Fruit fly (Drosophila melanogaster): ENCODE results near the gene Tm2.
A peak's percentile ranks its signal among the peaks of the same experiment; 100 is the strongest.

Gene Tm2

DNA sequence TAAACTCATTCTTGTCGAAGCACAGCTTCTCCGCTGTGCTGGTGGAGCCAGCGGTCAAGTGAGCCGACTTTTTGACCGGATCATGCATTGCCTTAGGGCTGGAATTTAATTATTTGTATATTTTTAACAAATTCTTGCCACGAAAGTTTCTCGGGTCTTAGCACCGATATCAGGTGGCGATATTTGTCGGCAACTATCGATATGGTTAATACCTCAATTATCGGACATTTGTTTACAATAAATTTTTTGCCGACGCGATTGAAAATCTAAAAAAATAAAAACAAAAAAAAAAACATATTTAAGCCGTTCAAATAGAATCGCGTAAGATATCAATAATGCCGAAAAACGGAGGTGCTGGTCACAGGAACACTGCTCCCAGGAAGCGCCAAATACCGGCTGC lies 51.5 kb downstream of the Tm2 start, which contains the start of the genes Cog2 and Trax (continued):
- TF ChIP-seq Mes4 (GFP tag; optimal IDR thresholded peaks at IDR 0.05): no peak
- TF ChIP-seq phol (tag; optimal IDR thresholded peaks at IDR 0.05): peak; percentile 6
- TF ChIP-seq al (GFP tag; IDR thresholded peaks at IDR 0.05): no peak
- TF ChIP-seq CG34422 (GFP tag; IDR thresholded peaks at IDR 0.05): 0 out of 3 replicates have a peak, but pooled peaks have one; percentile 9
- TF ChIP-seq amos (GFP tag; IDR thresholded peaks at IDR 0.05; ENCODE audit: partially characterized antibody): peak; percentile 82
- no peak for TF ChIP-seq CG7839 (tag; optimal IDR thresholded peaks at IDR 0.05)
- peak; percentile 95 for TF ChIP-seq unc-4 (GFP tag; IDR thresholded peaks at IDR 0.05; ENCODE audit: partially characterized antibody)
- TF ChIP-seq CG9797 (GFP tag; optimal IDR thresholded peaks at IDR 0.05): peak; percentile 5
- peak; percentile 41 for TF ChIP-seq YL-1 (GFP tag; optimal IDR thresholded peaks at IDR 0.05)
- peak; percentile 94 for TF ChIP-seq CG34224 (GFP tag; IDR thresholded peaks at IDR 0.05; ENCODE audit: partially characterized antibody)
- TF ChIP-seq Scr (GFP tag; IDR thresholded peaks at IDR 0.05; ENCODE audit: partially characterized antibody): peak; percentile 92
- TF ChIP-seq Opbp (GFP tag; IDR thresholded peaks at IDR 0.05; ENCODE audit: partially characterized antibody): peak; percentile 85; the same call in 2 of the 3 replicates
- peak; percentile 76 for TF ChIP-seq Dref (GFP tag; IDR thresholded peaks at IDR 0.05)
- TF ChIP-seq hb (GFP tag; IDR thresholded peaks at IDR 0.05; ENCODE audit: partially characterized antibody): peak; percentile 75
- TF ChIP-seq Bgb (GFP tag; IDR thresholded peaks at IDR 0.05; ENCODE audit: partially characterized antibody): peak; percentile 87
- peak; percentile 83 for TF ChIP-seq hbn (GFP tag; IDR thresholded peaks at IDR 0.05; ENCODE audit: partially characterized antibody)
- TF ChIP-seq Ada2b (GFP tag; IDR thresholded peaks at IDR 0.05): no peak
- TF ChIP-seq CG14860 (GFP tag; IDR thresholded peaks at IDR 0.05; ENCODE audit: partially characterized antibody): peak; percentile 72
- peak; percentile 53; the same call in 1 of the 2 replicates for TF ChIP-seq nerfin-2 (GFP tag; IDR thresholded peaks at IDR 0.05; ENCODE audit: partially characterized antibody)
- TF ChIP-seq ato (GFP tag; IDR thresholded peaks at IDR 0.05; ENCODE audit: partially characterized antibody): peak; percentile 70
- peak; percentile 49 for TF ChIP-seq CG4617 (GFP tag; optimal IDR thresholded peaks at IDR 0.05; ENCODE audit: borderline replicate concordance)
- TF ChIP-seq CG42726 (GFP tag; IDR thresholded peaks at IDR 0.05; ENCODE audit: partially characterized antibody): peak; percentile 91
- TF ChIP-seq HLH4C (GFP tag; IDR thresholded peaks at IDR 0.05; ENCODE audit: partially characterized antibody): peak; percentile 86
- TF ChIP-seq bbx (GFP tag; IDR thresholded peaks at IDR 0.05; ENCODE audit: partially characterized antibody): peak; percentile 93
- peak; percentile 39 for TF ChIP-seq stwl (tag; optimal IDR thresholded peaks at IDR 0.05)
- TF ChIP-seq kni (GFP tag; optimal IDR thresholded peaks at IDR 0.05): no peak
- TF ChIP-seq Sin3A (optimal IDR thresholded peaks at IDR 0.05): peak; percentile 41
- peak; percentile 75 for TF ChIP-seq Sry-δ (GFP tag; optimal IDR thresholded peaks at IDR 0.05)
- TF ChIP-seq BEAF-32 (GFP tag; optimal IDR thresholded peaks at IDR 0.05): peak; percentile 73
- TF ChIP-seq unpg (GFP tag; optimal IDR thresholded peaks at IDR 0.05): no peak
- TF ChIP-seq Oli (tag; optimal IDR thresholded peaks at IDR 0.05): no peak
- peak; percentile 92 for TF ChIP-seq zen2 (GFP tag; IDR thresholded peaks at IDR 0.05; ENCODE audit: partially characterized antibody)
- no peak for TF ChIP-seq B-H2 (GFP tag; optimal IDR thresholded peaks at IDR 0.05)
- TF ChIP-seq CG3281 (GFP tag; optimal IDR thresholded peaks at IDR 0.05): no peak
- peak; percentile 33; the same call in 1 of the 2 replicates for TF ChIP-seq E2f2 (GFP tag; IDR thresholded peaks at IDR 0.05)

DNA sequence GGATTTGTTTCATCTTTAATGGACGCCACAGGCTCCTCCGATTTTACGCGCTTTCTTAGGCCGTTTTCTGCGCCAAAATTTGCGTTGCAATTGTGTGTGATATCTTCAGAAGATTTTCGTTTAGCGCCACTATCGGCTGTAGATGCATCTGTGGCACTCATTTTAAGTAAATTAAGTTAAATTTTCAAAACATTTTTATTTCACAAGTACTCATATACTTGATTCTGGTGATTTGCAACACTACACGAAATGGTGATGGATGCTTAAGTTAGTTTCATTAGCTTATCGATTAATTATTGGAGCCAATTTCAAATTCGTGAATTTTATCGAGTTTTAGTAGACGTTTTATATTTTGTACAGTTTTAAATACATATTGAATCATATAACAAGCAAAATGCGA lies 53.6 kb downstream of the Tm2 start, which contains the start of gene CG6171:
CG6171 (minus strand) TSS at position 250 of the 400 bp plus-strand sequence.
- TF ChIP-seq Doc3 (GFP tag; IDR thresholded peaks at IDR 0.05; ENCODE audit: partially characterized antibody) (0 out of 3 replicates have a peak, but pooled peaks have one; percentile 17), CG13424 (tag; optimal IDR thresholded peaks at IDR 0.05) (no peak), CG4707 (GFP tag; optimal IDR thresholded peaks at IDR 0.05) (no peak), Med (GFP tag) (peak; percentile 82), NC2α (GFP tag; optimal IDR thresholded peaks at IDR 0.05) (no peak), Xrp1 (GFP tag; IDR thresholded peaks at IDR 0.05) (0 out of 2 replicates have a peak, but pooled peaks have one; percentile 14), pho (GFP tag; optimal IDR thresholded peaks at IDR 0.05) (no peak), gcm (GFP tag; optimal IDR thresholded peaks at IDR 0.05) (no peak), vvl (GFP tag; IDR thresholded peaks at IDR 0.05) (no peak; the same call in 1 of the 2 replicates), hbn (GFP tag; IDR thresholded peaks at IDR 0.05; ENCODE audit: partially characterized antibody) (peak; percentile 44; the same call in 1 of the 2 replicates), Scr (GFP tag; IDR thresholded peaks at IDR 0.05; ENCODE audit: partially characterized antibody) (peak; percentile 64), pzg (GFP tag; optimal IDR thresholded peaks at IDR 0.05) (peak; percentile 55), CG13287 (GFP tag; IDR thresholded peaks at IDR 0.05; ENCODE audit: partially characterized antibody) (peak; percentile 75), MBD-R2 (GFP tag; IDR thresholded peaks at IDR 0.05) (peak; percentile 70), CG2116 (GFP tag; optimal IDR thresholded peaks at IDR 0.05) (peak; percentile 70), Bgb (GFP tag; IDR thresholded peaks at IDR 0.05; ENCODE audit: partially characterized antibody) (peak; percentile 30; the same call in 1 of the 2 replicates)
